Fruit fly (Drosophila melanogaster): ENCODE measurements around the gene RunxA.
A peak's percentile ranks its signal among the peaks of the same experiment; 100 is the strongest.

RunxA gene

dm6 chrX:20631160-20631559 is 7.6 kb upstream of the RunxA start (continued):
- no peak for TF ChIP-seq CG3407 (GFP tag; optimal IDR thresholded peaks at IDR 0.05)
- TF ChIP-seq sr (GFP tag; IDR thresholded peaks at IDR 0.05) = no peak
- TF ChIP-seq rib (GFP tag; IDR thresholded peaks at IDR 0.05) = no peak
- TF ChIP-seq CG11560 (tag; IDR thresholded peaks at IDR 0.05) = no peak
- peak; percentile 25 to 28 for TF ChIP-seq dpn (GFP tag; optimal IDR thresholded peaks at IDR 0.05)
- no peak for TF ChIP-seq Adf1 (GFP tag; IDR thresholded peaks at IDR 0.05)
- TF ChIP-seq CG6765 (GFP tag; optimal IDR thresholded peaks at IDR 0.05) = peak; percentile 8
- no peak for TF ChIP-seq Taf1 (GFP tag; IDR thresholded peaks at IDR 0.05)
- no peak for TF ChIP-seq cg (GFP tag; optimal IDR thresholded peaks at IDR 0.05)
- no peak for TF ChIP-seq CG2889 (GFP tag; IDR thresholded peaks at IDR 0.05)
- no peak for TF ChIP-seq lbe (GFP tag; optimal IDR thresholded peaks at IDR 0.05)
- peak; percentile 6 for TF ChIP-seq CG10543 (GFP tag; optimal IDR thresholded peaks at IDR 0.05)
- TF ChIP-seq Doc3 (GFP tag; IDR thresholded peaks at IDR 0.05; ENCODE audit: partially characterized antibody) = no peak
- peak; percentile 39 for TF ChIP-seq sisA (GFP tag; IDR thresholded peaks at IDR 0.05)
- TF ChIP-seq CG1024 (GFP tag; IDR thresholded peaks at IDR 0.05) = no peak
- TF ChIP-seq Neu2 (GFP tag; optimal IDR thresholded peaks at IDR 0.05; ENCODE audit: borderline replicate concordance) = no peak
- no peak for TF ChIP-seq Sry-β (GFP tag; optimal IDR thresholded peaks at IDR 0.05)
- no peak for TF ChIP-seq CG17612 (GFP tag; IDR thresholded peaks at IDR 0.05)
- no peak for TF ChIP-seq CG17328 (GFP tag; IDR thresholded peaks at IDR 0.05)
- TF ChIP-seq CG4854 (GFP tag; optimal IDR thresholded peaks at IDR 0.05) = no peak
- no peak for TF ChIP-seq Sin3A (optimal IDR thresholded peaks at IDR 0.05)
- TF ChIP-seq sim (GFP tag; IDR thresholded peaks at IDR 0.05) = no peak
- no peak for TF ChIP-seq chinmo (GFP tag; IDR thresholded peaks at IDR 0.05; ENCODE audit: partially characterized antibody)
- peak; percentile 61 for TF ChIP-seq CG10979 (tag; optimal IDR thresholded peaks at IDR 0.05)
- TF ChIP-seq CG12299 (tag; optimal IDR thresholded peaks at IDR 0.05) = no peak
- TF ChIP-seq Dip2 (GFP tag; IDR thresholded peaks at IDR 0.05) = no peak
- TF ChIP-seq CG7357 (GFP tag; IDR thresholded peaks at IDR 0.05) = peak; percentile 54; the same call in 1 of the 3 replicates
- no peak for TF ChIP-seq CG18011 (GFP tag; optimal IDR thresholded peaks at IDR 0.05)
- no peak for TF ChIP-seq CG2712 (tag; optimal IDR thresholded peaks at IDR 0.05)
- peak; percentile 29 for TF ChIP-seq Antp (GFP tag; optimal IDR thresholded peaks at IDR 0.05)
- TF ChIP-seq CG30020 (tag; optimal IDR thresholded peaks at IDR 0.05) = no peak
- TF ChIP-seq CG34422 (GFP tag; IDR thresholded peaks at IDR 0.05) = no peak
- peak; percentile 47 for TF ChIP-seq nau (GFP tag; optimal IDR thresholded peaks at IDR 0.05)
- TF ChIP-seq CG2116 (GFP tag; optimal IDR thresholded peaks at IDR 0.05) = no peak
- TF ChIP-seq Rfx (GFP tag; IDR thresholded peaks at IDR 0.05) = peak; percentile 33; the same call in 1 of the 2 replicates
- no peak for TF ChIP-seq CG7372 (GFP tag; IDR thresholded peaks at IDR 0.05)
- no peak for TF ChIP-seq CG13287 (GFP tag; IDR thresholded peaks at IDR 0.05; ENCODE audit: partially characterized antibody)
- peak; percentile 63 for TF ChIP-seq CG11696 (GFP tag; IDR thresholded peaks at IDR 0.05)
- peak; percentile 61 for TF ChIP-seq CG6689 (GFP tag; IDR thresholded peaks at IDR 0.05)
- TF ChIP-seq Abd-B (GFP tag; optimal IDR thresholded peaks at IDR 0.05) = peak; percentile 28
- TF ChIP-seq bab2 (GFP tag; optimal IDR thresholded peaks at IDR 0.05) = no peak
- TF ChIP-seq Dp (GFP tag; optimal IDR thresholded peaks at IDR 0.05) = no peak
- TF ChIP-seq HLH54F (GFP tag; optimal IDR thresholded peaks at IDR 0.05) = peak; percentile 14
- no peak for TF ChIP-seq danr (GFP tag; IDR thresholded peaks at IDR 0.05)
- no peak for TF ChIP-seq Eip74EF (GFP tag; optimal IDR thresholded peaks at IDR 0.05)
- TF ChIP-seq NFAT (GFP tag; IDR thresholded peaks at IDR 0.05) = no peak
- no peak for TF ChIP-seq btn (GFP tag; optimal IDR thresholded peaks at IDR 0.05)
- peak; percentile 74 for TF ChIP-seq dmrt99B (tag; optimal IDR thresholded peaks at IDR 0.05)
- no peak for TF ChIP-seq Hey (tag; optimal IDR thresholded peaks at IDR 0.05)
- TF ChIP-seq CG17359 (tag; optimal IDR thresholded peaks at IDR 0.05) = peak; percentile 54
- peak; percentile 7 for TF ChIP-seq CG10274 (GFP tag; optimal IDR thresholded peaks at IDR 0.05)
- no peak for TF ChIP-seq H2.0 (GFP tag; IDR thresholded peaks at IDR 0.05)

Measured in whole organism, embryonic.